Worm (Caenorhabditis elegans): ENCODE results near the gene F23D12.3.

DNA sequence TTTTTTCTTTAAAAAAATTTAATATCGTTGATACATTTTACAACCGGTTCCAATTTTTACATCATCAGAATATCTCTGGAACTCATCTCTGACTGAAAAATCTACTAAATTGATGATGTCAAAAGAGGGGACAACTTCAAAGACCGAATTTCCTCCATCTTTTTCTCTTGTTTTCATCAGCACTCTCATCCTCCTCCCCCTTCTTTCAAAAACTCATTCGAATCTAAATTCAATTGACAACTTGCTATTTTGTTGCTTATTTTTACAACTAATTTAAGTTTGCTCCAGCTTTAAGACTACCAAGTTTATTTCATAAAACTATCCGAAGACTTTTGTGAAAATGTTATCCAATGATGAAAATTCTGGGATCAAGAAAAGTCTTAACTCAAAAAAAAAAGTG is 43.4 kb upstream of the F23D12.3 start:
- TF ChIP-seq mdl-1 (tag; optimal IDR thresholded peaks at IDR 0.05) = no peak
- TF ChIP-seq daf-12 (tag; optimal IDR thresholded peaks at IDR 0.05) = no peak
- no peak for TF ChIP-seq zfp-2 (tag; optimal IDR thresholded peaks at IDR 0.05)
- TF ChIP-seq fos-1 (tag; optimal IDR thresholded peaks at IDR 0.05) = no peak
